Fruit fly (Drosophila melanogaster) whole organism, pupa: Measurements from ENCODE around the gene RasGAP1.

Experiments used
- CG10348 ChIP-seq: fragments of 200-800 bp; sonication (Bioruptor generic); IDR thresholded peaks from 2 replicates; pipeline ENCODE4 v1.3.6; 2022; ENCODE audit warnings: missing biosample characterization, missing genetic modification characterization
- CG12605 ChIP-seq: fragments of 200-800 bp; sonication (Bioruptor generic); IDR thresholded peaks from 2 replicates; pipeline ENCODE4 v1.3.6; 2022; ENCODE audit warnings: missing biosample characterization, missing genetic modification characterization
- CG13204 ChIP-seq: fragments of 200-800 bp; sonication (Bioruptor generic); optimal IDR thresholded peaks from 2 replicates; lab custom pipeline; 2018; ENCODE audit warnings: missing biosample characterization, mild to moderate bottlenecking, missing genetic modification characterization, moderate library complexity
- CG14655 ChIP-seq: fragments of 200-800 bp; sonication (Bioruptor generic); optimal IDR thresholded peaks from 3 replicates; lab custom pipeline; 2017; ENCODE audit warnings: mild to moderate bottlenecking, missing biosample characterization, missing genetic modification reagents, missing genetic modification characterization
- CG15710 ChIP-seq: fragments of 200-800 bp; sonication (Bioruptor generic); optimal IDR thresholded peaks from 2 replicates; lab custom pipeline; 2018; ENCODE audit warnings: missing biosample characterization, mild to moderate bottlenecking, missing genetic modification characterization, moderate library complexity
- CG17806 ChIP-seq: fragments of 200-800 bp; sonication (Bioruptor generic); optimal IDR thresholded peaks from 2 replicates; lab custom pipeline; 2018; ENCODE audit warnings: missing biosample characterization, mild to moderate bottlenecking, missing genetic modification characterization, moderate library complexity
- CG32121 ChIP-seq: fragments of 200-800 bp; sonication (Bioruptor generic); IDR thresholded peaks from 2 replicates; pipeline ENCODE4 v1.3.6; 2022; ENCODE audit warnings: missing biosample characterization, missing genetic modification characterization
- CG34367 ChIP-seq: fragments of 200-800 bp; sonication (Bioruptor generic); optimal IDR thresholded peaks from 2 replicates; lab custom pipeline; 2018; ENCODE audit warnings: missing biosample characterization, mild to moderate bottlenecking, missing genetic modification characterization
- CG4496 ChIP-seq: fragments of 200-800 bp; sonication (Bioruptor generic); IDR thresholded peaks from 3 replicates; pipeline ENCODE4 v1.3.6; 2022; ENCODE audit warnings: missing biosample characterization, missing genetic modification characterization
- CG8159 ChIP-seq: fragments of 200-800 bp; sonication (Bioruptor generic); optimal IDR thresholded peaks from 3 replicates; lab custom pipeline; 2018; ENCODE audit warnings: missing biosample characterization, mild to moderate bottlenecking, missing genetic modification characterization, moderate library complexity
- CG8301 ChIP-seq: fragments of 200-800 bp; sonication (Bioruptor generic); optimal IDR thresholded peaks from 2 replicates; lab custom pipeline; 2018; ENCODE audit warnings: missing biosample characterization, mild to moderate bottlenecking, missing genetic modification characterization
- CG9948 ChIP-seq: fragments of 200-800 bp; sonication (Bioruptor generic); optimal IDR thresholded peaks from 2 replicates; lab custom pipeline; 2018; ENCODE audit warnings: missing biosample characterization, mild to moderate bottlenecking, missing genetic modification characterization, moderate library complexity
- D1 ChIP-seq: fragments of 200-800 bp; sonication (Bioruptor generic); optimal IDR thresholded peaks from 2 replicates; lab custom pipeline; 2018; ENCODE audit warnings: missing biosample characterization, mild to moderate bottlenecking, missing genetic modification characterization, moderate library complexity
- EcR ChIP-seq: fragments of 200-800 bp; sonication (Bioruptor generic); optimal IDR thresholded peaks from 3 replicates; lab custom pipeline; 2019; ENCODE audit warnings: missing biosample characterization, missing genetic modification characterization, mild to moderate bottlenecking, moderate library complexity, missing genetic modification reagents
- Ets98B ChIP-seq: fragments of 200-800 bp; sonication (Bioruptor generic); IDR thresholded peaks from 2 replicates; pipeline ENCODE4 v1.3.6; 2022; ENCODE audit warnings: missing biosample characterization, missing genetic modification characterization
- Pif1A ChIP-seq: fragments of 200-800 bp; sonication (Bioruptor generic); optimal IDR thresholded peaks from 3 replicates; lab custom pipeline; 2016; ENCODE audit warnings: missing biosample characterization, missing genetic modification characterization
- Pif1B ChIP-seq: fragments of 200-800 bp; sonication (Bioruptor generic); optimal IDR thresholded peaks from 3 replicates; lab custom pipeline; 2016; ENCODE audit warnings: missing biosample characterization, missing genetic modification characterization
- Snoo ChIP-seq: fragments of 200-800 bp; sonication (Bioruptor generic); optimal IDR thresholded peaks from 3 replicates; lab custom pipeline; 2017; ENCODE audit warnings: missing biosample characterization, mild to moderate bottlenecking, missing genetic modification characterization, inconsistent platforms
- fd96Ca ChIP-seq: fragments of 200-800 bp; sonication (Bioruptor generic); IDR thresholded peaks from 3 replicates; pipeline ENCODE4 v1.3.6; 2022; ENCODE audit warnings: missing biosample characterization, missing genetic modification characterization
- gl ChIP-seq: fragments of 200-800 bp; sonication (Bioruptor generic); optimal IDR thresholded peaks from 2 replicates; lab custom pipeline; 2018; ENCODE audit warnings: missing biosample characterization, mild to moderate bottlenecking, missing genetic modification characterization
- rn ChIP-seq: fragments of 200-800 bp; sonication (Bioruptor generic); IDR thresholded peaks from 2 replicates; pipeline ENCODE4 v1.3.6; 2022; ENCODE audit warnings: missing biosample characterization, missing genetic modification characterization

Gene RasGAP1

dm6 chr3L:9888630-9889130, 33.6 kb upstream of the RasGAP1 start, which contains the start of the genes Taf2 and CalpB:
TSS of gene Taf2 (minus strand) at chr3L:9888683.
TSS of gene CalpB (plus strand) at chr3L:9888762.
- TF ChIP-seq CG10348 (GFP tag; lab: Robert Waterston, UW): no peak
- TF ChIP-seq CG4496 (GFP tag; lab: Robert Waterston, UW): peak; percentile 75
- TF ChIP-seq CG34367 (tag; lab: Kevin White, UChicago): peak; percentile 66
- no peak for TF ChIP-seq Pif1B (GFP tag; lab: Kevin White, UChicago)
- TF ChIP-seq gl: peak; percentile 48
- peak; percentile 97 for TF ChIP-seq CG8159 (tag; lab: Kevin White, UChicago)
- peak; percentile 28; the same call in 1 of the 3 replicates for TF ChIP-seq fd96Ca (GFP tag; lab: Robert Waterston, UW)
- peak; percentile 93 for TF ChIP-seq D1 (tag; lab: Kevin White, UChicago)
- TF ChIP-seq CG32121 (GFP tag; lab: Robert Waterston, UW): peak; percentile 80
- TF ChIP-seq CG8301 (tag; lab: Kevin White, UChicago): peak; percentile 84
- TF ChIP-seq CG13204 (GFP tag; lab: Kevin White, UChicago): no peak
- no peak for TF ChIP-seq Pif1A
- peak; percentile 67 for TF ChIP-seq Ets98B (GFP tag; lab: Robert Waterston, UW)
- TF ChIP-seq CG15710 (tag; lab: Kevin White, UChicago): peak; percentile 92
- TF ChIP-seq EcR: no peak
- peak; percentile 90 for TF ChIP-seq CG14655 (GFP tag; lab: Kevin White, UChicago)
- TF ChIP-seq Snoo (tag; lab: Kevin White, UChicago): peak; percentile 84
- peak; percentile 94 for TF ChIP-seq CG9948 (tag; lab: Kevin White, UChicago)
- TF ChIP-seq CG12605: peak; percentile 44; the same call in 1 of the 2 replicates
- TF ChIP-seq rn (GFP tag; lab: Robert Waterston, UW): 0 out of 2 replicates have a peak, but pooled peaks have one; percentile 43
- peak; percentile 88 for TF ChIP-seq CG17806 (tag; lab: Kevin White, UChicago)
- TF ChIP-seq, all 21 proteins: peak for 16

- TF ChIP-seq CG13204 (GFP tag; lab: Kevin White, UChicago) (no peak), CG4496 (GFP tag; lab: Robert Waterston, UW) (0 out of 3 replicates have a peak, but pooled peaks have one; percentile 41)
Measured at dm6 chr3L:9878685-9879084, 23.6 kb upstream of the RasGAP1 start, which contains the start of gene CG34382. TSS of gene CG34382 (plus strand) at chr3L:9878985.

DNA sequence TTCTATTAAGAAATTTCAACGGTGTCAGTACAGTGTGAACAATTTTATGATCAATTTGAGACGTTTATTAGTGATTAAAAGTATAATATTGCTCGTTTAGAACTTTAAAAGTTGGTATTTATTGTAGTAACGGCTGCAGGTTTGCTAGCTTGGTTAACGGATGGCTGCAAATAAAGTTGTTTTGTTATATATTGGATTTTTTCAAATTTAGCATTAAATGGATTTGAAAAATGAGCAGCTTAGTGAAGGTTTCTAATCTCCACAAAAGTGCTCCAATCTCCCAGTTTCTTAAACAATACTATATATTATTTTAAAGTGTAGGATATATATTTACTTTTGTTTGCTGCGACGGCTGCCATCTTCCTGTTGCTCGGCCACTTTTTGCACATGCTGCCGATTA, 16.9 kb upstream of the RasGAP1 start:
- no peak for TF ChIP-seq EcR
- peak; percentile 46 for TF ChIP-seq CG8159 (tag; lab: Kevin White, UChicago)
- peak; percentile 3 for TF ChIP-seq CG15710 (tag; lab: Kevin White, UChicago)
- no peak for TF ChIP-seq CG13204 (GFP tag; lab: Kevin White, UChicago)
- TF ChIP-seq CG4496 (GFP tag; lab: Robert Waterston, UW): 0 out of 3 replicates have a peak, but pooled peaks have one; percentile 56
- 0 out of 2 replicates have a peak, but pooled peaks have one; percentile 18 for TF ChIP-seq CG32121 (GFP tag; lab: Robert Waterston, UW)
- peak; percentile 62 for TF ChIP-seq CG8301 (tag; lab: Kevin White, UChicago)
- TF ChIP-seq CG9948 (tag; lab: Kevin White, UChicago): peak; percentile 36
- peak; percentile 38; the same call in 2 of the 3 replicates for TF ChIP-seq fd96Ca (GFP tag; lab: Robert Waterston, UW)
- TF ChIP-seq Pif1A: no peak
- no peak for TF ChIP-seq CG10348 (GFP tag; lab: Robert Waterston, UW)
- TF ChIP-seq CG17806 (tag; lab: Kevin White, UChicago): no peak
- peak; percentile 2 for TF ChIP-seq Snoo (tag; lab: Kevin White, UChicago)
- TF ChIP-seq CG12605: no peak; the same call in 1 of the 2 replicates
- TF ChIP-seq CG14655 (GFP tag; lab: Kevin White, UChicago): no peak
- no peak for TF ChIP-seq D1 (tag; lab: Kevin White, UChicago)
- no peak for TF ChIP-seq CG34367 (tag; lab: Kevin White, UChicago)
- no peak for TF ChIP-seq gl
- peak; percentile 13; the same call in 1 of the 2 replicates for TF ChIP-seq Ets98B (GFP tag; lab: Robert Waterston, UW)
- TF ChIP-seq rn (GFP tag; lab: Robert Waterston, UW): no peak
- peak; percentile 39 for TF ChIP-seq Pif1B (GFP tag; lab: Kevin White, UChicago)

DNA sequence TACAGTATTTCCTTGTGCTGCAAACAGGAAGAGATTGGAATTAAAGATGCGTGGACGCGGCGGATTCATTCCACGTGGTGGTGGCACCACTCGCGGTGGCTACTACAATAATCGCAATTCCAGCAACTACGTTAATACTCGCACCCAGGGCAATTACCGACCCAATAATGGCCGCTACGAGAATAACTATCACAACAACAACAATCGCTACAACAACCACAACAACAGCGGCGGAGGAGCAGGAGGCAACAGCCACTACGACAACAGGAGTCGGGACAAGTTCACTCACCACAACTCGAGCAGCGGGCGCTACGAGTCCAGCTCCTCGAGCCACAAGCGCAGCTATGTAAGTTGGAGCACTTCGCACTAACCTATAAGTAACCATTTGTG, 10.0 kb upstream of the RasGAP1 start:
- TF ChIP-seq rn (GFP tag; lab: Robert Waterston, UW): no peak
- no peak for TF ChIP-seq CG9948 (tag; lab: Kevin White, UChicago)
- TF ChIP-seq CG4496 (GFP tag; lab: Robert Waterston, UW): no peak
- TF ChIP-seq fd96Ca (GFP tag; lab: Robert Waterston, UW): no peak
- no peak for TF ChIP-seq gl
- no peak for TF ChIP-seq CG14655 (GFP tag; lab: Kevin White, UChicago)
- no peak for TF ChIP-seq CG12605
- no peak for TF ChIP-seq CG10348 (GFP tag; lab: Robert Waterston, UW)
- TF ChIP-seq CG17806 (tag; lab: Kevin White, UChicago): no peak
- TF ChIP-seq CG34367 (tag; lab: Kevin White, UChicago): no peak

DNA sequence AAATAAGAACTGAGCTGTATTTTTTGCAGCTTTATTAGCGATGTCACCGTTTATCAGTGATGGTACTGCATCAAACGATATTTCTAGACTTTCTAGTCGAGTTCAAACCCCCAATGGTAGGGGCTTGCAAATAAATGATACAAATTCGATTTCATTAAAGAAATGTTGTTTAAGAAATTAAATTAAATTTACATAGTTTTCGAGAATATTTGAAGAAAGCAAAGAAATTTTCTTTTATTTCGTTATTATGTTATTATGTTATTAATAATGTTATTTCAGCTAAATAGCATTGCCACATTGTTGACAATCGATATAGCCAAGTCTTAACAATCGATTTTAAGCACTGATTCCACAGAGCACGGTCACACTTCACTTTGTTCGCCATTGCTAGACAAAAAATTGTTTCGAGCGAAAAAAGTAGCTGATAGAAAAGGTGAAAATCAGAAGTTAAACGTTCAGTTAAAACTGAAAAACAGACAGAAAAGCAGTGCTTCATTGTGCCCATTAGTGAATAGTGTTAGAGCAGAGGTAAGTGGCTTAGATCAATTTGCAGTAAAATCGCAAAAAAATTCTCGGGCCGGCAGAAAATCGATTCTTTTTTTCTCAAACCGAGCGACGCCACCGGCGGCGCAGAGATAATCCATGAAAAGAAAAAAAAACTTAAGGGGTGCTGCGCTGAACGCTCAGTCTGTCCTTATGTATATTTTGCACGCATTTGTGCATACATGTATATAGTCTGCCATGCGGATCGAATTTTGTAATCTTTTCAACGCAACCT, 9.4 kb upstream of the RasGAP1 start, which contains the start of the genes iPLA2-VIA and Ciz1:
iPLA2-VIA (minus strand) TSS at position 75 of the 778 bp plus-strand sequence.
Ciz1 (plus strand) TSS at position 365 of the 778 bp plus-strand sequence.
- TF ChIP-seq CG12605 (no peak), CG32121 (GFP tag; lab: Robert Waterston, UW) (no peak), Pif1B (GFP tag; lab: Kevin White, UChicago) (no peak), CG14655 (GFP tag; lab: Kevin White, UChicago) (no peak), CG8159 (tag; lab: Kevin White, UChicago) (no peak), gl (no peak), CG8301 (tag; lab: Kevin White, UChicago) (no peak), Pif1A (no peak), Ets98B (GFP tag; lab: Robert Waterston, UW) (no peak), CG13204 (GFP tag; lab: Kevin White, UChicago) (no peak)
